Fruit fly (Drosophila melanogaster) ovary, adult (tissue): Measurements from ENCODE around the gene mRpS35.

ENCODE experiments used
- CG17801 ChIP-seq: fragments of 200-800 bp; optimal IDR thresholded peaks from 2 replicates; lab custom pipeline; 2019; ENCODE audit warnings: missing biosample characterization, mild to moderate bottlenecking, missing genetic modification characterization, moderate library complexity; ENCODE audit not compliant: partially characterized antibody

The mRpS35 gene

dm6 chr3L:2780711-2781110 is at the start of gene mRpS35:
Gene mRpS35, plus strand, starts transcription at chr3L:2780899.
- TF ChIP-seq CG17801 (GFP tag; lab: Kevin White, UChicago) = no peak

dm6 chr3L:2730911-2731310 is 49.8 kb upstream of the mRpS35 start:
- TF ChIP-seq CG17801 (GFP tag; lab: Kevin White, UChicago) = no peak

dm6 chr3L:2733208-2733607 is 47.5 kb upstream of the mRpS35 start:
- TF ChIP-seq CG17801 (GFP tag; lab: Kevin White, UChicago) = no peak

dm6 chr3L:2734363-2735160 is 46.1 kb upstream of the mRpS35 start:
- TF ChIP-seq CG17801 (GFP tag; lab: Kevin White, UChicago) = no peak

- no peak for TF ChIP-seq CG17801 (GFP tag; lab: Kevin White, UChicago)
Observed at dm6 chr3L:2739450-2739849, 41.2 kb upstream of the mRpS35 start, which contains the start of gene Acp62F. Gene Acp62F, plus strand, starts transcription at chr3L:2739750.

- TF ChIP-seq CG17801 (GFP tag; lab: Kevin White, UChicago) = no peak
Observed at dm6 chr3L:2743755-2744154, 36.9 kb upstream of the mRpS35 start.

- TF ChIP-seq CG17801 (GFP tag; lab: Kevin White, UChicago) = no peak
Observed at dm6 chr3L:2744963-2745362, 35.7 kb upstream of the mRpS35 start.

dm6 chr3L:2745698-2746410 is 34.8 kb upstream of the mRpS35 start:
- no peak for TF ChIP-seq CG17801 (GFP tag; lab: Kevin White, UChicago)

dm6 chr3L:2748359-2748758 is 32.3 kb upstream of the mRpS35 start:
- TF ChIP-seq CG17801 (GFP tag; lab: Kevin White, UChicago) = no peak

dm6 chr3L:2762122-2762521 is 18.6 kb upstream of the mRpS35 start:
- TF ChIP-seq CG17801 (GFP tag; lab: Kevin White, UChicago) = no peak

- TF ChIP-seq CG17801 (GFP tag; lab: Kevin White, UChicago) = no peak
Observed at dm6 chr3L:2763762-2764161, 16.9 kb upstream of the mRpS35 start.

- TF ChIP-seq CG17801 (GFP tag; lab: Kevin White, UChicago) = no peak
Observed at dm6 chr3L:2765013-2765738, 15.5 kb upstream of the mRpS35 start.

- TF ChIP-seq CG17801 (GFP tag; lab: Kevin White, UChicago) = no peak
Observed at dm6 chr3L:2765794-2766268, 14.9 kb upstream of the mRpS35 start.

- no peak for TF ChIP-seq CG17801 (GFP tag; lab: Kevin White, UChicago)
Observed at dm6 chr3L:2766269-2767088, 14.2 kb upstream of the mRpS35 start, which contains the start of the genes Mrtf and Non2. Gene Mrtf, minus strand, starts transcription at chr3L:2766536. Gene Non2, plus strand, starts transcription at chr3L:2766999.
